Fruit fly (Drosophila melanogaster) whole organism, embryonic: ENCODE data around the gene CG14718.

Experiments
- Adf1 ChIP-seq: fragments of 200-800 bp; sonication (Bioruptor generic); IDR thresholded peaks from 2 replicates; pipeline ENCODE4 v1.3.6; 2022; ENCODE audit warnings: missing biosample characterization, missing genetic modification characterization
- Aef1 ChIP-seq: fragments of 200-800 bp; sonication (Bioruptor generic); IDR thresholded peaks from 3 replicates; pipeline ENCODE4 v1.3.6; 2022; ENCODE audit warnings: missing biosample characterization, missing genetic modification characterization
- CG10366 ChIP-seq: fragments of 200-800 bp; sonication (Bioruptor generic); IDR thresholded peaks from 2 replicates; pipeline ENCODE4 v1.3.6; 2022; ENCODE audit warnings: missing biosample characterization, missing genetic modification characterization
- CG10431 ChIP-seq: fragments of 200-800 bp; sonication (Bioruptor generic); optimal IDR thresholded peaks from 3 replicates; lab custom pipeline; 2018; ENCODE audit warnings: missing biosample characterization, mild to moderate bottlenecking, missing genetic modification characterization
- CG10979 ChIP-seq: fragments of 200-800 bp; sonication (Bioruptor generic); optimal IDR thresholded peaks from 2 replicates; lab custom pipeline; 2018; ENCODE audit warnings: missing biosample characterization, mild to moderate bottlenecking, missing genetic modification characterization, moderate library complexity
- CG11696 ChIP-seq: fragments of 200-800 bp; sonication (Bioruptor generic); IDR thresholded peaks from 2 replicates; pipeline ENCODE4 v1.3.6; 2022; ENCODE audit warnings: missing biosample characterization, missing genetic modification characterization
- CG12155 ChIP-seq: fragments of 200-800 bp; sonication (Bioruptor generic); optimal IDR thresholded peaks from 3 replicates; lab custom pipeline; 2016; ENCODE audit warnings: missing biosample characterization, missing genetic modification characterization
- CG12769 ChIP-seq: fragments of 200-800 bp; sonication (Bioruptor generic); optimal IDR thresholded peaks from 2 replicates; lab custom pipeline; 2019; ENCODE audit warnings: missing biosample characterization, mild to moderate bottlenecking, missing genetic modification characterization, moderate library complexity
- CG1602 ChIP-seq: fragments of 200-800 bp; sonication (Bioruptor generic); optimal IDR thresholded peaks from 3 replicates; lab custom pipeline; 2016; ENCODE audit warnings: missing biosample characterization, missing genetic modification characterization
- CG17361 ChIP-seq: fragments of 200-800 bp; sonication (Bioruptor generic); IDR thresholded peaks from 3 replicates; pipeline ENCODE4 v1.3.6; 2022; ENCODE audit warnings: missing biosample characterization, missing genetic modification characterization
- CG31388 ChIP-seq: fragments of 200-800 bp; sonication (Bioruptor generic); optimal IDR thresholded peaks from 2 replicates; lab custom pipeline; 2016; ENCODE audit warnings: missing biosample characterization, missing genetic modification characterization
- CG34224 ChIP-seq: fragments of 200-800 bp; sonication (Bioruptor generic); IDR thresholded peaks from 3 replicates; pipeline ENCODE4 v1.3.6; 2022; ENCODE audit warnings: missing biosample characterization, missing genetic modification characterization; ENCODE audit not compliant: partially characterized antibody
- CG34376 ChIP-seq: fragments of 200-800 bp; sonication (Bioruptor generic); optimal IDR thresholded peaks from 2 replicates; lab custom pipeline; 2018; ENCODE audit warnings: missing biosample characterization, mild to moderate bottlenecking, missing genetic modification characterization
- CG3726 ChIP-seq: fragments of 200-800 bp; sonication (Bioruptor generic); IDR thresholded peaks from 3 replicates; pipeline ENCODE4, ENCODE4 v1.3.6; 2022; ENCODE audit warnings: missing biosample characterization, missing genetic modification characterization
- CG4617 ChIP-seq: fragments of 200-800 bp; sonication (Bioruptor generic); optimal IDR thresholded peaks from 3 replicates; lab custom pipeline; 2016; ENCODE audit warnings: missing biosample characterization, missing genetic modification characterization, borderline replicate concordance
- CG4820 ChIP-seq: fragments of 200-800 bp; sonication (Bioruptor generic); optimal IDR thresholded peaks from 3 replicates; lab custom pipeline; 2016; ENCODE audit warnings: missing biosample characterization, missing genetic modification characterization
- CG6175 ChIP-seq: fragments of 200-800 bp; sonication (Bioruptor generic); IDR thresholded peaks from 3 replicates; pipeline ENCODE4 v1.3.6; 2022; ENCODE audit warnings: missing biosample characterization, missing genetic modification characterization
- CG8089 ChIP-seq: fragments of 200-800 bp; sonication (Bioruptor generic); optimal IDR thresholded peaks from 3 replicates; lab custom pipeline; 2016; ENCODE audit warnings: missing biosample characterization, missing genetic modification characterization
- CG9215 ChIP-seq: fragments of 200-800 bp; sonication (Bioruptor generic); IDR thresholded peaks from 2 replicates; pipeline ENCODE4 v1.3.6; 2022; ENCODE audit warnings: missing biosample characterization, missing genetic modification characterization
- CG9609 ChIP-seq: fragments of 200-800 bp; sonication (Bioruptor generic); optimal IDR thresholded peaks from 3 replicates; lab custom pipeline; 2016; ENCODE audit warnings: missing biosample characterization, missing genetic modification characterization
- CG9876 ChIP-seq: fragments of 200-800 bp; sonication (Bioruptor generic); optimal IDR thresholded peaks from 2 replicates; lab custom pipeline; 2016; ENCODE audit warnings: missing biosample characterization, missing genetic modification characterization
- Camta ChIP-seq: fragments of 200-800 bp; sonication (Bioruptor generic); optimal IDR thresholded peaks from 2 replicates; lab custom pipeline; 2016; ENCODE audit warnings: missing biosample characterization, missing genetic modification characterization
- Chrac-16 ChIP-seq: fragments of 200-800 bp; sonication (Bioruptor generic); optimal IDR thresholded peaks from 3 replicates; lab custom pipeline; 2016; ENCODE audit warnings: missing biosample characterization, missing genetic modification characterization
- E2f2 ChIP-seq: fragments of 200-800 bp; sonication (Bioruptor generic); IDR thresholded peaks from 2 replicates; pipeline ENCODE4 v1.3.6; 2022; ENCODE audit warnings: missing biosample characterization, missing genetic modification characterization
- H15 ChIP-seq: fragments of 200-800 bp; sonication (Bioruptor generic); IDR thresholded peaks from 3 replicates; pipeline ENCODE4 v1.3.6; 2022; ENCODE audit warnings: missing biosample characterization, missing genetic modification characterization
- Pdp1 ChIP-seq, 2 experiments: fragments of 200-800 bp; sonication (Bioruptor generic); optimal IDR thresholded peaks; 3 replicates each; lab custom pipeline; 2016; ENCODE audit warnings: missing biosample characterization in 2 of 2, missing genetic modification characterization in 2 of 2, mild to moderate bottlenecking in 1 of 2, moderate library complexity in 1 of 2
- Scr ChIP-seq: fragments of 200-800 bp; sonication (Bioruptor generic); IDR thresholded peaks from 2 replicates; pipeline ENCODE4 v1.3.6; 2022; ENCODE audit warnings: missing biosample characterization, missing genetic modification characterization; ENCODE audit not compliant: partially characterized antibody
- Stat92E ChIP-seq, 3 experiments: fragments of >200 bp in 2 of 3; fragments of 200-800 bp in 1 of 3; sonication (Bioruptor generic) in 1 of 3; optimal IDR thresholded peaks; 2 replicates each; lab custom pipeline; 2017 to 2019; ENCODE audit warnings: missing biosample characterization in 3 of 3, missing genetic modification characterization in 3 of 3, mild to moderate bottlenecking in 1 of 3, moderate library complexity in 1 of 3
- Taf1 ChIP-seq: fragments of 200-800 bp; sonication (Bioruptor generic); IDR thresholded peaks from 2 replicates; pipeline ENCODE4 v1.3.6; 2022; ENCODE audit warnings: missing biosample characterization, missing genetic modification characterization
- ash1 ChIP-seq: fragments of 200-800 bp; sonication (Bioruptor generic); optimal IDR thresholded peaks from 2 replicates; lab custom pipeline; 2018; ENCODE audit warnings: missing biosample characterization, mild to moderate bottlenecking, missing genetic modification characterization
- bbx ChIP-seq: fragments of 200-800 bp; sonication (Bioruptor generic); IDR thresholded peaks from 2 replicates; pipeline ENCODE4 v1.3.6; 2022; ENCODE audit warnings: missing biosample characterization, missing genetic modification characterization; ENCODE audit not compliant: partially characterized antibody
- chm ChIP-seq: fragments of 200-800 bp; sonication (Bioruptor generic); IDR thresholded peaks from 2 replicates; pipeline ENCODE4 v1.3.6; 2022; ENCODE audit warnings: missing biosample characterization, missing genetic modification characterization
- dpn ChIP-seq, 2 experiments: fragments of 200-800 bp; sonication (Bioruptor generic); optimal IDR thresholded peaks; 3 replicates each; lab custom pipeline; 2016; ENCODE audit warnings: missing biosample characterization in 2 of 2, missing genetic modification characterization in 2 of 2
- ewg ChIP-seq: fragments of 200-800 bp; sonication (Bioruptor generic); optimal IDR thresholded peaks from 3 replicates; lab custom pipeline; 2017; ENCODE audit warnings: mild to moderate bottlenecking, missing biosample characterization, missing genetic modification reagents, missing genetic modification characterization
- eyg ChIP-seq: fragments of 200-800 bp; sonication (Bioruptor generic); optimal IDR thresholded peaks from 3 replicates; lab custom pipeline; 2016; ENCODE audit warnings: missing biosample characterization, missing genetic modification characterization
- fd3F ChIP-seq: fragments of 200-800 bp; sonication (Bioruptor generic); optimal IDR thresholded peaks from 2 replicates; lab custom pipeline; 2018; ENCODE audit warnings: missing biosample characterization, mild to moderate bottlenecking, missing genetic modification characterization, moderate library complexity
- h ChIP-seq: fragments of >200 bp; optimal IDR thresholded peaks from 2 replicates; lab custom pipeline; 2017
- kay ChIP-seq: fragments of 200-800 bp; sonication (Bioruptor generic); optimal IDR thresholded peaks from 2 replicates; lab custom pipeline; 2016; ENCODE audit warnings: missing biosample characterization, missing genetic modification characterization
- klu ChIP-seq: fragments of 200-800 bp; sonication (Bioruptor generic); IDR thresholded peaks from 2 replicates; pipeline ENCODE4 v1.3.6; 2022; ENCODE audit warnings: missing biosample characterization, missing genetic modification characterization
- luna ChIP-seq: fragments of 200-800 bp; sonication (Bioruptor generic); optimal IDR thresholded peaks from 2 replicates; lab custom pipeline; 2016; ENCODE audit warnings: missing biosample characterization, missing genetic modification characterization
- mld ChIP-seq: fragments of 200-800 bp; sonication (Bioruptor generic); IDR thresholded peaks from 3 replicates; pipeline ENCODE4 v1.3.6; 2022; ENCODE audit warnings: missing biosample characterization, missing genetic modification characterization; ENCODE audit not compliant: partially characterized antibody
- pfk ChIP-seq: fragments of 200-800 bp; sonication (Bioruptor generic); optimal IDR thresholded peaks from 2 replicates; lab custom pipeline; 2018; ENCODE audit warnings: missing biosample characterization, mild to moderate bottlenecking, missing genetic modification characterization, moderate library complexity
- phol ChIP-seq: fragments of 200-800 bp; sonication (Bioruptor generic); optimal IDR thresholded peaks from 3 replicates; lab custom pipeline; 2018; ENCODE audit warnings: missing biosample characterization, mild to moderate bottlenecking, missing genetic modification characterization, moderate library complexity
- rib ChIP-seq: fragments of 200-800 bp; sonication (Bioruptor generic); IDR thresholded peaks from 2 replicates; pipeline ENCODE4 v1.3.6; 2022; ENCODE audit warnings: missing biosample characterization, missing genetic modification characterization
- sima ChIP-seq: fragments of 200-800 bp; sonication (Bioruptor generic); optimal IDR thresholded peaks from 2 replicates; lab custom pipeline; 2016; ENCODE audit warnings: missing biosample characterization, missing genetic modification characterization
- tll ChIP-seq, 2 experiments: fragments of 200-800 bp in 1 of 2; fragments of >200 bp in 1 of 2; sonication (Bioruptor generic) in 1 of 2; optimal IDR thresholded peaks; 2 replicates each; lab custom pipeline; 2017 to 2019; ENCODE audit warnings: missing biosample characterization in 2 of 2, missing genetic modification characterization in 2 of 2, mild to moderate bottlenecking in 1 of 2, moderate library complexity in 1 of 2
- tna ChIP-seq: fragments of 200-800 bp; sonication (Bioruptor generic); IDR thresholded peaks from 2 replicates; pipeline ENCODE4 v1.3.6; 2022; ENCODE audit warnings: missing biosample characterization, missing genetic modification characterization; ENCODE audit not compliant: partially characterized antibody
- ttk ChIP-seq: fragments of 200-800 bp; sonication (Bioruptor generic); IDR thresholded peaks from 2 replicates; pipeline ENCODE4 v2.1.2; 2022; ENCODE audit warnings: missing biosample characterization, missing genetic modification characterization
- twi ChIP-seq: fragments of 200-800 bp; optimal IDR thresholded peaks from 2 replicates; lab custom pipeline; 2019; ENCODE audit warnings: missing biosample characterization, mild to moderate bottlenecking, missing genetic modification characterization, moderate library complexity
- tx ChIP-seq: fragments of 200-800 bp; sonication (Bioruptor generic); optimal IDR thresholded peaks from 2 replicates; lab custom pipeline; 2016; ENCODE audit warnings: missing biosample characterization, missing genetic modification characterization
- zen ChIP-seq: fragments of 200-800 bp; sonication (Bioruptor generic); optimal IDR thresholded peaks from 3 replicates; lab custom pipeline; 2018; ENCODE audit warnings: missing biosample characterization, mild to moderate bottlenecking, missing genetic modification characterization, moderate library complexity
- zfh1 ChIP-seq: fragments of 200-800 bp; sonication (Bioruptor generic); IDR thresholded peaks from 3 replicates; pipeline ENCODE4 v1.3.6; 2022; ENCODE audit warnings: missing biosample characterization, missing genetic modification characterization

CG14718 gene

DNA sequence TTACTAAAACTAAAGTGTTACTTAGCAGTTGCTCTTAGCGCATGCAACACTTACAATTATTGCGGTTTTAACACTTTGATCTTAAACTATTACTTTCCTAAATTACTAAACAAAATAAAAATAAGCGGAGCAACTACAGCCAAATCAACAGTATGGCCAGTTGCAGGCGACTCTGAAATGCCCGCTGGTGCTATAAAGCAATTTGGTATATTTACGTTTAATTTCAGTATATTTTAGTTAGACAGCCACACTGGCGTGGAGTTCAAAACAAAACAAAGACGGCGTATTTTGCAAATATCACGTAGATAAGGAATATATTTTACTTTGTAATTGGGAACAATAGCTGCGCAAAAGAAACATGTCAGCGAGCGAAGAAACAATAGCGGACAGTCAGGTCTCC is 20.9 kb upstream of the CG14718 start, which contains the start of the genes Taf12 and Ho (continued):
- no peak for TF ChIP-seq tll (GFP tag; optimal IDR thresholded peaks at IDR 0.05; lab: Kevin White, UChicago)
- TF ChIP-seq h (lab: Kevin White, UChicago), result no peak
- TF ChIP-seq CG17361 (GFP tag; lab: Robert Waterston, UW), result no peak
- no peak for TF ChIP-seq CG3726 (GFP tag; lab: Robert Waterston, UW)
- TF ChIP-seq CG10366 (GFP tag; lab: Robert Waterston, UW), result no peak
- TF ChIP-seq CG9876 (GFP tag; lab: Kevin White, UChicago), result no peak
- no peak; the same call in 2 of the 3 replicates for TF ChIP-seq CG34224 (GFP tag; lab: Robert Waterston, UW)
- TF ChIP-seq zfh1, result no peak
- no peak for TF ChIP-seq CG12769 (tag; lab: Kevin White, UChicago)
- no peak for TF ChIP-seq chm
- no peak for TF ChIP-seq CG31388 (GFP tag; lab: Kevin White, UChicago)
- TF ChIP-seq CG10431 (GFP tag; lab: Kevin White, UChicago), result no peak
- no peak for TF ChIP-seq CG6175 (GFP tag; lab: Robert Waterston, UW)
- TF ChIP-seq zen, result peak; percentile 63
- TF ChIP-seq fd3F (GFP tag; lab: Kevin White, UChicago), result no peak
- TF ChIP-seq CG4820 (GFP tag; lab: Kevin White, UChicago), result no peak
- no peak for TF ChIP-seq sima (GFP tag; lab: Kevin White, UChicago)
- TF ChIP-seq mld (GFP tag; lab: Robert Waterston, UW), result no peak
- no peak for TF ChIP-seq Adf1 (GFP tag; lab: Robert Waterston, UW)
- TF ChIP-seq CG8089, result no peak
- no peak for TF ChIP-seq ttk
- TF ChIP-seq eyg (GFP tag; lab: Kevin White, UChicago), result no peak
- TF ChIP-seq E2f2, result peak; percentile 75
- TF ChIP-seq CG12155 (GFP tag; lab: Kevin White, UChicago), result no peak
- TF ChIP-seq Aef1 (GFP tag; lab: Robert Waterston, UW), result no peak
- TF ChIP-seq CG4617 (GFP tag; lab: Kevin White, UChicago), result peak; percentile 93
- no peak for TF ChIP-seq dpn (GFP tag; optimal IDR thresholded peaks at IDR 0.05; lab: Kevin White, UChicago)
- TF ChIP-seq Camta (GFP tag; lab: Kevin White, UChicago), result no peak
- TF ChIP-seq Chrac-16 (GFP tag; lab: Kevin White, UChicago), result no peak
- no peak for TF ChIP-seq Scr (GFP tag; lab: Robert Waterston, UW)
- TF ChIP-seq klu (GFP tag; lab: Robert Waterston, UW), result no peak
- TF ChIP-seq H15 (GFP tag; lab: Robert Waterston, UW), result no peak
- TF ChIP-seq CG9215, result no peak
- TF ChIP-seq Pdp1 (GFP tag; optimal IDR thresholded peaks at IDR 0.05; lab: Kevin White, UChicago), result no peak
- TF ChIP-seq pfk (GFP tag; lab: Kevin White, UChicago), result no peak
- no peak for TF ChIP-seq luna
- TF ChIP-seq tna (GFP tag; lab: Robert Waterston, UW), result no peak
- no peak for TF ChIP-seq CG1602 (GFP tag; lab: Kevin White, UChicago)
- TF ChIP-seq phol (tag; lab: Kevin White, UChicago), result peak; percentile 30
- no peak for TF ChIP-seq ash1 (GFP tag; lab: Kevin White, UChicago)
- no peak for TF ChIP-seq rib (GFP tag; lab: Robert Waterston, UW)
- TF ChIP-seq twi (tag; lab: Kevin White, UChicago), result no peak
- TF ChIP-seq Taf1 (GFP tag; lab: Robert Waterston, UW), result no peak
- 0 out of 2 replicates have a peak, but pooled peaks have one; percentile 40 for TF ChIP-seq bbx (GFP tag; lab: Robert Waterston, UW)
- TF ChIP-seq kay, result no peak
- TF ChIP-seq CG9609 (GFP tag; lab: Kevin White, UChicago), result no peak
- no peak for TF ChIP-seq CG34376 (GFP tag; lab: Kevin White, UChicago)
- TF ChIP-seq tx (GFP tag; lab: Kevin White, UChicago), result no peak
- TF ChIP-seq Stat92E (GFP tag; optimal IDR thresholded peaks at IDR 0.05; lab: Kevin White, UChicago), result no peak
- TF ChIP-seq ewg (GFP tag; lab: Kevin White, UChicago), result no peak
- no peak for TF ChIP-seq CG11696
- TF ChIP-seq CG10979 (tag; lab: Kevin White, UChicago), result no peak
